Worm (Caenorhabditis elegans) whole organism, L4/young adult: ENCODE data around the gene ZK105.5.
"Not testable (repeated sequence)": the region's sequence is repeated elsewhere in the genome, so short reads cannot be mapped to it uniquely, and the experiment has no call there.

Experiments used
- W03F9.2 ChIP-seq: fragments of 150-350 bp; optimal IDR thresholded peaks from 2 replicates; lab custom pipeline; 2014; ENCODE audit warnings: missing biosample characterization, missing genetic modification characterization
- dao-5 ChIP-seq: sonication (generic microtip); optimal IDR thresholded peaks from 2 replicates; lab custom pipeline; 2016; ENCODE audit warnings: missing genotype, missing genetic modification characterization, moderate library complexity, missing compliant biosample characterization
- him-1 ChIP-seq: sonication (generic microtip); optimal IDR thresholded peaks from 2 replicates; lab custom pipeline; 2016; ENCODE audit warnings: missing genotype, missing genetic modification reagents, missing genetic modification characterization, missing compliant biosample characterization

Gene ZK105.5

ce11 chrV:7713691-7714090 lies 3.8 kb downstream of the ZK105.5 start, which contains the start of gene ZK105.1:
ZK105.1 (plus strand) TSS chrV:7713991.
- TF ChIP-seq him-1 (tag; lab: Kevin White, UChicago) (no peak), W03F9.2 (tag; lab: Kevin White, UChicago) (no peak), dao-5 (tag; lab: Kevin White, UChicago) (no peak)

- TF ChIP-seq dao-5 (tag; lab: Kevin White, UChicago) (no peak), W03F9.2 (tag; lab: Kevin White, UChicago) (no peak), him-1 (tag; lab: Kevin White, UChicago) (no peak)
Observed at ce11 chrV:7713072-7713471, 4.5 kb downstream of the ZK105.5 start, which contains the start of gene ZK105.13. ZK105.13 (minus strand) TSS chrV:7713172.

- TF ChIP-seq dao-5 (tag; lab: Kevin White, UChicago) (no peak), W03F9.2 (tag; lab: Kevin White, UChicago) (no peak), him-1 (tag; lab: Kevin White, UChicago) (no peak)
Observed at ce11 chrV:7708525-7708924, 9.0 kb downstream of the ZK105.5 start, which contains the start of gene ZK105.11. ZK105.11 (minus strand) TSS chrV:7708625.

- TF ChIP-seq dao-5 (tag; lab: Kevin White, UChicago) (no peak), him-1 (tag; lab: Kevin White, UChicago) (no peak), W03F9.2 (tag; lab: Kevin White, UChicago) (no peak)
Observed at ce11 chrV:7705316-7705715, 12.2 kb downstream of the ZK105.5 start, which contains the start of gene srw-3. srw-3 (plus strand) TSS chrV:7705616.

ce11 chrV:7703536-7703935 lies 14.0 kb downstream of the ZK105.5 start, which contains the start of gene srsx-40:
srsx-40 (minus strand) TSS chrV:7703636.
- not testable (repeated sequence) for TF ChIP-seq W03F9.2, dao-5, him-1 (tag; lab: Kevin White, UChicago)

ce11 chrV:7696842-7697241 lies 20.7 kb downstream of the ZK105.5 start, which contains the start of gene ZK105.3:
ZK105.3 (plus strand) TSS chrV:7697142.
- no peak for TF ChIP-seq him-1 (tag; lab: Kevin White, UChicago)
- no peak for TF ChIP-seq dao-5 (tag; lab: Kevin White, UChicago)
- no peak for TF ChIP-seq W03F9.2 (tag; lab: Kevin White, UChicago)

- TF ChIP-seq him-1 (tag; lab: Kevin White, UChicago) (no peak), dao-5 (tag; lab: Kevin White, UChicago) (no peak), W03F9.2 (tag; lab: Kevin White, UChicago) (no peak)
Observed at ce11 chrV:7693394-7693793, 24.1 kb downstream of the ZK105.5 start, which contains the start of gene C12D5.10. C12D5.10 (minus strand) TSS chrV:7693494.

ce11 chrV:7690637-7691036 lies 26.9 kb downstream of the ZK105.5 start:
- no peak for TF ChIP-seq W03F9.2 (tag; lab: Kevin White, UChicago)
- TF ChIP-seq dao-5 (tag; lab: Kevin White, UChicago), result no peak
- no peak for TF ChIP-seq him-1 (tag; lab: Kevin White, UChicago)

- no peak for TF ChIP-seq W03F9.2 (tag; lab: Kevin White, UChicago)
- TF ChIP-seq dao-5 (tag; lab: Kevin White, UChicago), result no peak
- TF ChIP-seq him-1 (tag; lab: Kevin White, UChicago), result no peak
Observed at ce11 chrV:7689888-7690287, 27.6 kb downstream of the ZK105.5 start, which contains the start of gene C12D5.9. C12D5.9 (minus strand) TSS chrV:7689988.

- TF ChIP-seq him-1 (tag; lab: Kevin White, UChicago) (no peak), W03F9.2 (tag; lab: Kevin White, UChicago) (no peak), dao-5 (tag; lab: Kevin White, UChicago) (no peak)
Observed at ce11 chrV:7686189-7686588, 31.3 kb downstream of the ZK105.5 start, which contains the start of the genes nhr-94 and nhr-152. nhr-94 (minus strand) TSS chrV:7686335. nhr-152 (plus strand) TSS chrV:7686350.

- TF ChIP-seq dao-5 (tag; lab: Kevin White, UChicago), result no peak
- no peak for TF ChIP-seq him-1 (tag; lab: Kevin White, UChicago)
- TF ChIP-seq W03F9.2 (tag; lab: Kevin White, UChicago), result no peak
Observed at ce11 chrV:7683907-7684655, 33.4 kb downstream of the ZK105.5 start, which contains the start of gene sre-11. sre-11 (minus strand) TSS chrV:7683957.

- TF ChIP-seq him-1 (tag; lab: Kevin White, UChicago), result no peak
- no peak for TF ChIP-seq dao-5 (tag; lab: Kevin White, UChicago)
- TF ChIP-seq W03F9.2 (tag; lab: Kevin White, UChicago), result no peak
Observed at ce11 chrV:7681388-7681787, 36.1 kb downstream of the ZK105.5 start, which contains the start of gene cyp-33A1. cyp-33A1 (minus strand) TSS chrV:7681459.

- TF ChIP-seq dao-5 (tag; lab: Kevin White, UChicago), result no peak
- no peak for TF ChIP-seq W03F9.2 (tag; lab: Kevin White, UChicago)
- TF ChIP-seq him-1 (tag; lab: Kevin White, UChicago), result no peak
Observed at ce11 chrV:7675904-7676303, 41.6 kb downstream of the ZK105.5 start, which contains the start of gene C12D5.3. C12D5.3 (plus strand) TSS chrV:7676204.
